Fruit fly (Drosophila melanogaster) whole organism, embryonic: Measurements from ENCODE around the gene CG14062.

Experiments used
- Awh ChIP-seq: fragments of 200-800 bp; sonication (Bioruptor generic); IDR thresholded peaks from 2 replicates; pipeline ENCODE4, ENCODE4 v1.3.6; 2022; ENCODE audit warnings: missing biosample characterization, missing genetic modification characterization
- CG11456 ChIP-seq: fragments of 200-800 bp; sonication (Bioruptor generic); IDR thresholded peaks from 3 replicates; pipeline ENCODE4 v1.3.6; 2022; ENCODE audit warnings: missing biosample characterization, missing genetic modification characterization
- CG12219 ChIP-seq: fragments of 200-800 bp; sonication (Bioruptor generic); optimal IDR thresholded peaks from 3 replicates; lab custom pipeline; 2018; ENCODE audit warnings: missing biosample characterization, mild to moderate bottlenecking, missing genetic modification characterization
- CG2678 ChIP-seq: fragments of 200-800 bp; sonication (Bioruptor generic); optimal IDR thresholded peaks from 3 replicates; lab custom pipeline; 2019; ENCODE audit warnings: missing biosample characterization, mild to moderate bottlenecking, missing genetic modification characterization, moderate library complexity
- CG2889 ChIP-seq: fragments of 200-800 bp; sonication (Bioruptor generic); IDR thresholded peaks from 3 replicates; pipeline ENCODE4 v1.3.6; 2022; ENCODE audit warnings: missing biosample characterization, missing genetic modification characterization
- CG33557 ChIP-seq: fragments of 200-800 bp; sonication (Bioruptor generic); optimal IDR thresholded peaks from 2 replicates; lab custom pipeline; 2019; ENCODE audit warnings: missing biosample characterization, mild to moderate bottlenecking, missing genetic modification characterization, moderate library complexity
- CG4424 ChIP-seq: fragments of 200-800 bp; sonication (Bioruptor generic); optimal IDR thresholded peaks from 3 replicates; lab custom pipeline; 2016; ENCODE audit warnings: missing biosample characterization, missing genetic modification characterization
- CG4854 ChIP-seq: fragments of 200-800 bp; sonication (Bioruptor generic); optimal IDR thresholded peaks from 2 replicates; lab custom pipeline; 2016; ENCODE audit warnings: missing biosample characterization, missing genetic modification characterization, inconsistent platforms
- CG6175 ChIP-seq: fragments of 200-800 bp; sonication (Bioruptor generic); IDR thresholded peaks from 3 replicates; pipeline ENCODE4 v1.3.6; 2022; ENCODE audit warnings: missing biosample characterization, missing genetic modification characterization
- CG6791 ChIP-seq: fragments of 200-800 bp; sonication (Bioruptor generic); IDR thresholded peaks from 3 replicates; pipeline ENCODE4 v1.3.6; 2022; ENCODE audit warnings: missing biosample characterization, missing genetic modification characterization; ENCODE audit not compliant: partially characterized antibody
- CG7839 ChIP-seq: fragments of 200-800 bp; sonication (Bioruptor generic); optimal IDR thresholded peaks from 3 replicates; lab custom pipeline; 2018; ENCODE audit warnings: missing biosample characterization, mild to moderate bottlenecking, missing genetic modification characterization, moderate library complexity
- CG8281 ChIP-seq: fragments of 200-800 bp; sonication (Bioruptor generic); optimal IDR thresholded peaks from 2 replicates; lab custom pipeline; 2018; ENCODE audit warnings: missing biosample characterization, mild to moderate bottlenecking, missing genetic modification characterization, moderate library complexity
- CG8388 ChIP-seq: fragments of 200-800 bp; sonication (Bioruptor generic); optimal IDR thresholded peaks from 2 replicates; lab custom pipeline; 2019; ENCODE audit warnings: missing biosample characterization, mild to moderate bottlenecking, missing genetic modification characterization, moderate library complexity
- CG8944 ChIP-seq: fragments of 200-800 bp; sonication (Bioruptor generic); optimal IDR thresholded peaks from 3 replicates; lab custom pipeline; 2016; ENCODE audit warnings: missing biosample characterization, missing genetic modification characterization
- CG9727 ChIP-seq: fragments of 200-800 bp; sonication (Bioruptor generic); optimal IDR thresholded peaks from 3 replicates; lab custom pipeline; 2017; ENCODE audit warnings: missing biosample characterization, mild to moderate bottlenecking, missing genetic modification characterization
- CkIIα-i1 ChIP-seq: fragments of 200-800 bp; sonication (Bioruptor generic); IDR thresholded peaks from 2 replicates; pipeline ENCODE4 v1.3.6; 2022; ENCODE audit warnings: missing biosample characterization, missing genetic modification characterization
- D19B ChIP-seq: fragments of 200-800 bp; sonication (Bioruptor generic); optimal IDR thresholded peaks from 2 replicates; lab custom pipeline; 2017; ENCODE audit warnings: missing biosample characterization, mild to moderate bottlenecking, missing genetic modification characterization
- Dbx ChIP-seq: fragments of 200-800 bp; sonication (Bioruptor generic); IDR thresholded peaks from 3 replicates; pipeline ENCODE4 v1.3.6; 2022; ENCODE audit warnings: missing biosample characterization, missing genetic modification characterization
- Dip3 ChIP-seq: fragments of 200-800 bp; sonication (Bioruptor generic); optimal IDR thresholded peaks from 3 replicates; lab custom pipeline; 2016; ENCODE audit warnings: missing biosample characterization, missing genetic modification characterization
- Gug ChIP-seq: fragments of 200-800 bp; sonication (Bioruptor generic); IDR thresholded peaks from 4 replicates; pipeline ENCODE4 v1.3.6; 2022; ENCODE audit warnings: missing biosample characterization, missing genetic modification characterization
- Hr51 ChIP-seq, 2 experiments: fragments of 200-800 bp; sonication (Bioruptor generic); optimal IDR thresholded peaks; 2 replicates in 1 of 2; 3 replicates in 1 of 2; lab custom pipeline; 2016 to 2018; ENCODE audit warnings: missing biosample characterization in 2 of 2, missing genetic modification characterization in 2 of 2, mild to moderate bottlenecking in 1 of 2, moderate library complexity in 1 of 2
- MBD-R2 ChIP-seq: fragments of 200-800 bp; sonication (Bioruptor generic); IDR thresholded peaks from 2 replicates; pipeline ENCODE4 v1.3.6; 2022; ENCODE audit warnings: missing biosample characterization, missing genetic modification characterization
- Meics ChIP-seq: fragments of 200-800 bp; sonication (Bioruptor generic); optimal IDR thresholded peaks from 2 replicates; lab custom pipeline; 2017; ENCODE audit warnings: missing biosample characterization, mild to moderate bottlenecking, missing genetic modification characterization
- Oaz ChIP-seq: fragments of 200-800 bp; sonication (Bioruptor generic); IDR thresholded peaks from 2 replicates; pipeline ENCODE4 v1.3.6; 2022; ENCODE audit warnings: missing biosample characterization, missing genetic modification characterization
- Pdp1 ChIP-seq, 2 experiments: fragments of 200-800 bp; sonication (Bioruptor generic); optimal IDR thresholded peaks; 3 replicates each; lab custom pipeline; 2016; ENCODE audit warnings: missing biosample characterization in 2 of 2, missing genetic modification characterization in 2 of 2, mild to moderate bottlenecking in 1 of 2, moderate library complexity in 1 of 2
- Rx ChIP-seq: fragments of 200-800 bp; sonication (Bioruptor generic); IDR thresholded peaks from 2 replicates; pipeline ENCODE4 v1.3.6; 2022; ENCODE audit warnings: missing biosample characterization, missing genetic modification characterization
- Six4 ChIP-seq: fragments of 200-800 bp; sonication (Bioruptor generic); optimal IDR thresholded peaks from 2 replicates; lab custom pipeline; 2016; ENCODE audit warnings: missing biosample characterization, missing genetic modification characterization
- TFAM ChIP-seq: fragments of 200-800 bp; sonication (Bioruptor generic); optimal IDR thresholded peaks from 2 replicates; lab custom pipeline; 2017; ENCODE audit warnings: missing biosample characterization, missing genetic modification characterization, inconsistent platforms
- Taf1 ChIP-seq: fragments of 200-800 bp; sonication (Bioruptor generic); IDR thresholded peaks from 2 replicates; pipeline ENCODE4 v1.3.6; 2022; ENCODE audit warnings: missing biosample characterization, missing genetic modification characterization
- al ChIP-seq: fragments of 200-800 bp; sonication (Bioruptor generic); IDR thresholded peaks from 2 replicates; pipeline ENCODE4 v1.3.6; 2022; ENCODE audit warnings: missing biosample characterization, missing genetic modification characterization
- bab2 ChIP-seq: fragments of 200-800 bp; sonication (Bioruptor generic); optimal IDR thresholded peaks from 2 replicates; lab custom pipeline; 2016; ENCODE audit warnings: missing biosample characterization, missing genetic modification characterization
- caup ChIP-seq: fragments of 200-800 bp; sonication (Bioruptor generic); optimal IDR thresholded peaks from 3 replicates; lab custom pipeline; 2017; ENCODE audit warnings: missing biosample characterization, mild to moderate bottlenecking, missing genetic modification characterization, moderate library complexity; ENCODE audit not compliant: severe bottlenecking
- chn ChIP-seq: fragments of 200-800 bp; sonication (Bioruptor generic); optimal IDR thresholded peaks from 2 replicates; lab custom pipeline; 2016; ENCODE audit warnings: missing biosample characterization, missing genetic modification characterization
- cwo ChIP-seq: fragments of 200-800 bp; sonication (Bioruptor generic); optimal IDR thresholded peaks from 3 replicates; lab custom pipeline; 2017; ENCODE audit warnings: missing biosample characterization, missing genetic modification characterization, mild to moderate bottlenecking, moderate library complexity, missing genetic modification reagents
- dmrt99B ChIP-seq: fragments of 200-800 bp; sonication (Bioruptor generic); optimal IDR thresholded peaks from 2 replicates; lab custom pipeline; 2018; ENCODE audit warnings: missing biosample characterization, mild to moderate bottlenecking, missing genetic modification characterization, moderate library complexity
- dpn ChIP-seq, 2 experiments: fragments of 200-800 bp; sonication (Bioruptor generic); optimal IDR thresholded peaks; 3 replicates each; lab custom pipeline; 2016; ENCODE audit warnings: missing biosample characterization in 2 of 2, missing genetic modification characterization in 2 of 2
- dysf ChIP-seq: fragments of 200-800 bp; sonication (Bioruptor generic); IDR thresholded peaks from 3 replicates; pipeline ENCODE4 v1.3.6; 2022; ENCODE audit warnings: missing biosample characterization, missing genetic modification characterization
- ewg ChIP-seq: fragments of 200-800 bp; sonication (Bioruptor generic); optimal IDR thresholded peaks from 3 replicates; lab custom pipeline; 2017; ENCODE audit warnings: mild to moderate bottlenecking, missing biosample characterization, missing genetic modification reagents, missing genetic modification characterization
- eyg ChIP-seq: fragments of 200-800 bp; sonication (Bioruptor generic); optimal IDR thresholded peaks from 3 replicates; lab custom pipeline; 2016; ENCODE audit warnings: missing biosample characterization, missing genetic modification characterization
- gem ChIP-seq: fragments of 200-800 bp; sonication (Bioruptor generic); optimal IDR thresholded peaks from 2 replicates; lab custom pipeline; 2019; ENCODE audit warnings: missing biosample characterization, mild to moderate bottlenecking, missing genetic modification characterization, moderate library complexity
- inv ChIP-seq: fragments of 200-800 bp; sonication (Bioruptor generic); IDR thresholded peaks from 2 replicates; pipeline ENCODE4 v1.3.6; 2022; ENCODE audit warnings: missing biosample characterization, missing genetic modification characterization; ENCODE audit not compliant: partially characterized antibody
- klu ChIP-seq: fragments of 200-800 bp; sonication (Bioruptor generic); IDR thresholded peaks from 2 replicates; pipeline ENCODE4 v1.3.6; 2022; ENCODE audit warnings: missing biosample characterization, missing genetic modification characterization
- pros ChIP-seq: fragments of 200-800 bp; sonication (Bioruptor generic); optimal IDR thresholded peaks from 3 replicates; lab custom pipeline; 2019; ENCODE audit warnings: missing biosample characterization, mild to moderate bottlenecking, missing genetic modification characterization, moderate library complexity
- pzg ChIP-seq: fragments of 200-800 bp; sonication (Bioruptor generic); optimal IDR thresholded peaks from 3 replicates; lab custom pipeline; 2018; ENCODE audit warnings: missing biosample characterization, mild to moderate bottlenecking, missing genetic modification characterization, moderate library complexity
- sob ChIP-seq: fragments of 200-800 bp; sonication (Bioruptor generic); IDR thresholded peaks from 2 replicates; pipeline ENCODE4 v1.3.6; 2022; ENCODE audit warnings: missing biosample characterization, missing genetic modification characterization
- vnd ChIP-seq: fragments of 200-800 bp; sonication (Bioruptor generic); IDR thresholded peaks from 3 replicates; pipeline ENCODE4 v1.3.6; 2022; ENCODE audit warnings: missing biosample characterization, missing genetic modification characterization; ENCODE audit not compliant: partially characterized antibody
- zen ChIP-seq: fragments of 200-800 bp; sonication (Bioruptor generic); optimal IDR thresholded peaks from 3 replicates; lab custom pipeline; 2018; ENCODE audit warnings: missing biosample characterization, mild to moderate bottlenecking, missing genetic modification characterization, moderate library complexity
- zf30C ChIP-seq: fragments of 200-800 bp; sonication (Bioruptor generic); optimal IDR thresholded peaks from 3 replicates; lab custom pipeline; 2018; ENCODE audit warnings: missing biosample characterization, mild to moderate bottlenecking, missing genetic modification characterization

Gene CG14062

DNA sequence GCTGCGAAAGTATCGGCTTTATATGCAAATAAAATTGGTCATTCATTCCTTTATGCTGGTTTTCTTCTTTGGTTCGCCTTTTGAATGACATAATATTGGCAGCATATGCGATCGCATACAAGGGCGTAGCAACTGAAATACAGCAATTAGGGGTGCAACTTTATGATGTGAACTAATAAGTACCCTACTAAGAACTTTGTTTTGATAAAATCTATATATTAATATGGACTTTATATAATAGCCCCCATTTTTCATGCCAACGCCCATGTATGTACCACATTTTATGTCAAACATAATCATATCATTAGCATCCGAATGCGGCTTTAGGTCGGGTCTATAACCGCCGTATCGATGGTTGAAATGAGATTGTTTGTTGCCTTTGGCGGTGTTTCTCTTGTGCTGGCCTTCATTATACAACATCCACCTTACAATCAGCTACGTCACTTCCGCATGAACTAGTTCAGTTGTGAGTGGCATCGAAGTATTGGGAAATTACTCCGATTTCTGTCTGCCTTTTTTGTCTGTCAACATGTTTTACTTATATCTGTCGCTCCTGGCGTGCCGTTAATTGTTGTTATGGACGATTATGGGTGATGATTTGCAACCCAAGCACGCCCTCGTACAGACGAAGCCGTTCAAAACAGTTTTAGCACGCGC lies 34.3 kb upstream of the CG14062 start (continued):
- TF ChIP-seq klu (0 out of 2 replicates have a peak, but pooled peaks have one; percentile 14), Awh (GFP tag; lab: Robert Waterston, UW) (peak; percentile 57), zen (tag; lab: Kevin White, UChicago) (no peak), Pdp1 (GFP tag; optimal IDR thresholded peaks at IDR 0.05; lab: Kevin White, UChicago) (peak; percentile 30 to 61), CG8944 (no peak), inv (no peak), TFAM (GFP tag; lab: Kevin White, UChicago) (no peak), CkIIα-i1 (GFP tag; lab: Robert Waterston, UW) (peak; percentile 53; the same call in 1 of the 2 replicates), CG7839 (tag; lab: Kevin White, UChicago) (peak; percentile 73), CG12219 (GFP tag; lab: Kevin White, UChicago) (peak; percentile 46), sob (GFP tag; lab: Robert Waterston, UW) (peak; percentile 71), CG4854 (GFP tag; lab: Kevin White, UChicago) (peak; percentile 6), vnd (GFP tag; lab: Robert Waterston, UW) (no peak), CG8388 (GFP tag; lab: Kevin White, UChicago) (no peak), Rx (GFP tag; lab: Robert Waterston, UW) (peak; percentile 48; the same call in 1 of the 2 replicates), Meics (GFP tag; lab: Kevin White, UChicago) (peak; percentile 65), Dbx (GFP tag; lab: Robert Waterston, UW) (0 out of 3 replicates have a peak, but pooled peaks have one; percentile 13), caup (GFP tag; lab: Kevin White, UChicago) (peak; percentile 67), CG2678 (tag; lab: Kevin White, UChicago) (peak; percentile 75), cwo (GFP tag; lab: Kevin White, UChicago) (peak; percentile 24), Oaz (GFP tag; lab: Robert Waterston, UW) (peak; percentile 47; the same call in 1 of the 2 replicates), dysf (GFP tag; lab: Robert Waterston, UW) (peak; percentile 80), CG11456 (GFP tag; lab: Robert Waterston, UW) (peak; percentile 79), eyg (no peak), MBD-R2 (peak; percentile 23; the same call in 1 of the 2 replicates), zf30C (no peak), dmrt99B (tag; lab: Kevin White, UChicago) (peak; percentile 71), Gug (GFP tag; lab: Robert Waterston, UW) (peak; percentile 41; the same call in 2 of the 4 replicates), CG8281 (tag; lab: Kevin White, UChicago) (peak; percentile 16), CG6175 (0 out of 3 replicates have a peak, but pooled peaks have one; percentile 39), CG2889 (0 out of 3 replicates have a peak, but pooled peaks have one; percentile 12), CG9727 (GFP tag; lab: Kevin White, UChicago) (peak; percentile 4), CG33557 (GFP tag; lab: Kevin White, UChicago) (no peak), pros (no peak), al (peak; percentile 62; the same call in 1 of the 2 replicates), ewg (GFP tag; lab: Kevin White, UChicago) (peak; percentile 1), gem (tag; lab: Kevin White, UChicago) (peak; percentile 76), CG6791 (GFP tag; lab: Robert Waterston, UW) (no peak), CG4424 (GFP tag; lab: Kevin White, UChicago) (peak; percentile 52), chn (GFP tag; lab: Kevin White, UChicago) (peak; percentile 6), pzg (GFP tag; lab: Kevin White, UChicago) (no peak), Dip3 (GFP tag; lab: Kevin White, UChicago) (peak; percentile 43), bab2 (GFP tag; lab: Kevin White, UChicago) (no peak), Taf1 (GFP tag; lab: Robert Waterston, UW) (0 out of 2 replicates have a peak, but pooled peaks have one; percentile 43), dpn (GFP tag; optimal IDR thresholded peaks at IDR 0.05; lab: Kevin White, UChicago) (peak in 1 of 2 experiments; percentile 67), D19B (peak; percentile 14), Six4 (peak; percentile 4), Hr51 (GFP tag; optimal IDR thresholded peaks at IDR 0.05; lab: Kevin White, UChicago) (peak in 1 of 2 experiments; percentile 73)
